Fruit fly (Drosophila melanogaster) whole organism, embryonic: Measurements from ENCODE around the gene bsk.

Source experiments
- ATbp ChIP-seq: fragments of 200-800 bp; sonication (Bioruptor generic); optimal IDR thresholded peaks from 2 replicates; lab custom pipeline; 2017; ENCODE audit warnings: missing biosample characterization, mild to moderate bottlenecking, missing genetic modification characterization, missing genetic modification reagents
- CG11398 ChIP-seq: fragments of 200-800 bp; sonication (Bioruptor generic); optimal IDR thresholded peaks from 2 replicates; lab custom pipeline; 2016; ENCODE audit warnings: missing biosample characterization, missing genetic modification characterization
- CG11695 ChIP-seq: fragments of 200-800 bp; sonication (Bioruptor generic); IDR thresholded peaks from 3 replicates; pipeline ENCODE4 v1.3.6; 2022; ENCODE audit warnings: missing biosample characterization, missing genetic modification characterization
- CG12299 ChIP-seq: fragments of 200-800 bp; sonication (Bioruptor generic); optimal IDR thresholded peaks from 2 replicates; lab custom pipeline; 2018; ENCODE audit warnings: missing biosample characterization, mild to moderate bottlenecking, missing genetic modification characterization
- CG12659 ChIP-seq: fragments of 200-800 bp; sonication (Bioruptor generic); optimal IDR thresholded peaks from 3 replicates; lab custom pipeline; 2017; ENCODE audit warnings: mild to moderate bottlenecking, missing biosample characterization, missing genetic modification reagents, missing genetic modification characterization
- CG12769 ChIP-seq: fragments of 200-800 bp; sonication (Bioruptor generic); optimal IDR thresholded peaks from 2 replicates; lab custom pipeline; 2019; ENCODE audit warnings: missing biosample characterization, mild to moderate bottlenecking, missing genetic modification characterization, moderate library complexity
- CG13123 ChIP-seq: fragments of 200-800 bp; sonication (Bioruptor generic); optimal IDR thresholded peaks from 2 replicates; lab custom pipeline; 2016; ENCODE audit warnings: missing biosample characterization, missing genetic modification characterization
- CG13296 ChIP-seq: fragments of 200-800 bp; sonication (Bioruptor generic); optimal IDR thresholded peaks from 3 replicates; lab custom pipeline; 2018; ENCODE audit warnings: missing biosample characterization, mild to moderate bottlenecking, missing genetic modification characterization
- CG13775 ChIP-seq: fragments of 200-800 bp; sonication (Bioruptor generic); optimal IDR thresholded peaks from 3 replicates; lab custom pipeline; 2017; ENCODE audit warnings: missing biosample characterization, mild to moderate bottlenecking, missing genetic modification characterization
- CG14014 ChIP-seq: fragments of 200-800 bp; sonication (Bioruptor generic); IDR thresholded peaks from 2 replicates; pipeline ENCODE4 v1.3.6; 2022; ENCODE audit warnings: missing biosample characterization, missing genetic modification characterization
- CG14441 ChIP-seq: fragments of 200-800 bp; sonication (Bioruptor generic); IDR thresholded peaks from 2 replicates; pipeline ENCODE4 v1.3.6; 2022; ENCODE audit warnings: missing biosample characterization, missing genetic modification characterization
- CG14860 ChIP-seq: fragments of 200-800 bp; sonication (Bioruptor generic); IDR thresholded peaks from 3 replicates; pipeline ENCODE4 v1.3.6; 2022; ENCODE audit warnings: missing biosample characterization, missing genetic modification characterization; ENCODE audit not compliant: partially characterized antibody
- CG1529 ChIP-seq: fragments of 200-800 bp; sonication (Bioruptor generic); optimal IDR thresholded peaks from 3 replicates; lab custom pipeline; 2018; ENCODE audit warnings: missing biosample characterization, missing genetic modification characterization
- CG1603 ChIP-seq: fragments of 200-800 bp; sonication (Bioruptor generic); optimal IDR thresholded peaks from 2 replicates; lab custom pipeline; 2019; ENCODE audit warnings: missing biosample characterization, mild to moderate bottlenecking, missing genetic modification characterization, moderate library complexity
- CG16779 ChIP-seq: fragments of 200-800 bp; sonication (Bioruptor generic); IDR thresholded peaks from 2 replicates; pipeline ENCODE4 v1.3.6; 2022; ENCODE audit warnings: missing biosample characterization, missing genetic modification characterization
- CG17359 ChIP-seq: fragments of 200-800 bp; sonication (Bioruptor generic); optimal IDR thresholded peaks from 3 replicates; lab custom pipeline; 2018; ENCODE audit warnings: missing biosample characterization, mild to moderate bottlenecking, missing genetic modification characterization, moderate library complexity
- CG17385 ChIP-seq: fragments of 200-800 bp; sonication (Bioruptor generic); optimal IDR thresholded peaks from 3 replicates; lab custom pipeline; 2018; ENCODE audit warnings: missing biosample characterization, mild to moderate bottlenecking, missing genetic modification characterization
- CG17829 ChIP-seq: fragments of 200-800 bp; optimal IDR thresholded peaks from 2 replicates; lab custom pipeline; 2019; ENCODE audit warnings: missing biosample characterization, mild to moderate bottlenecking, missing genetic modification characterization, moderate library complexity
- CG3995 ChIP-seq: fragments of 200-800 bp; sonication (Bioruptor generic); optimal IDR thresholded peaks from 3 replicates; lab custom pipeline; 2016; ENCODE audit warnings: missing biosample characterization, missing genetic modification characterization
- CG7745 ChIP-seq: fragments of 200-800 bp; sonication (Bioruptor generic); optimal IDR thresholded peaks from 2 replicates; lab custom pipeline; 2018; ENCODE audit warnings: missing biosample characterization, mild to moderate bottlenecking, missing genetic modification characterization, moderate library complexity
- CG9932 ChIP-seq: fragments of 200-800 bp; sonication (Bioruptor generic); IDR thresholded peaks from 2 replicates; pipeline ENCODE4 v1.3.6; 2022; ENCODE audit warnings: missing biosample characterization, missing genetic modification characterization
- CHES-1-like ChIP-seq: fragments of 200-800 bp; sonication (Bioruptor generic); optimal IDR thresholded peaks from 2 replicates; lab custom pipeline; 2016; ENCODE audit warnings: missing biosample characterization, missing genetic modification characterization
- Deaf1 ChIP-seq: fragments of 200-800 bp; optimal IDR thresholded peaks from 3 replicates; lab custom pipeline; 2019; ENCODE audit warnings: missing biosample characterization, mild to moderate bottlenecking, missing genetic modification characterization, moderate library complexity
- Dfd ChIP-seq, 2 experiments: fragments of >200 bp; optimal IDR thresholded peaks; 2 replicates each; lab custom pipeline; 2017; ENCODE audit warnings: missing biosample characterization in 2 of 2, missing genetic modification characterization in 2 of 2
- H15 ChIP-seq: fragments of 200-800 bp; sonication (Bioruptor generic); IDR thresholded peaks from 3 replicates; pipeline ENCODE4 v1.3.6; 2022; ENCODE audit warnings: missing biosample characterization, missing genetic modification characterization
- HHEX ChIP-seq: fragments of 200-800 bp; sonication (Bioruptor generic); optimal IDR thresholded peaks from 3 replicates; lab custom pipeline; 2017; ENCODE audit warnings: missing biosample characterization, mild to moderate bottlenecking, missing genetic modification characterization, missing genetic modification reagents
- HLH4C ChIP-seq: fragments of 200-800 bp; sonication (Bioruptor generic); IDR thresholded peaks from 3 replicates; pipeline ENCODE4 v1.3.6; 2022; ENCODE audit warnings: missing biosample characterization, missing genetic modification characterization; ENCODE audit not compliant: partially characterized antibody
- Hmx ChIP-seq: fragments of 200-800 bp; sonication (Bioruptor generic); optimal IDR thresholded peaks from 2 replicates; lab custom pipeline; 2016; ENCODE audit warnings: missing biosample characterization, missing genetic modification characterization
- MESR4 ChIP-seq: fragments of 200-800 bp; sonication (Bioruptor generic); optimal IDR thresholded peaks from 2 replicates; lab custom pipeline; 2018; ENCODE audit warnings: missing biosample characterization, mild to moderate bottlenecking, missing genetic modification characterization, moderate library complexity
- Nf-YA ChIP-seq: fragments of 200-800 bp; sonication (Bioruptor generic); IDR thresholded peaks from 2 replicates; pipeline ENCODE4 v1.3.6; 2022; ENCODE audit warnings: missing biosample characterization, missing genetic modification characterization
- PHDP ChIP-seq: fragments of 200-800 bp; sonication (Bioruptor generic); optimal IDR thresholded peaks from 3 replicates; lab custom pipeline; 2018; ENCODE audit warnings: missing biosample characterization, mild to moderate bottlenecking, missing genetic modification characterization, moderate library complexity
- Scr ChIP-seq: fragments of 200-800 bp; sonication (Bioruptor generic); IDR thresholded peaks from 2 replicates; pipeline ENCODE4 v1.3.6; 2022; ENCODE audit warnings: missing biosample characterization, missing genetic modification characterization; ENCODE audit not compliant: partially characterized antibody
- YL-1 ChIP-seq: fragments of 200-800 bp; sonication (Bioruptor generic); optimal IDR thresholded peaks from 3 replicates; lab custom pipeline; 2017; ENCODE audit warnings: missing biosample characterization, mild to moderate bottlenecking, missing genetic modification characterization
- cwo ChIP-seq: fragments of 200-800 bp; sonication (Bioruptor generic); optimal IDR thresholded peaks from 3 replicates; lab custom pipeline; 2017; ENCODE audit warnings: missing biosample characterization, missing genetic modification characterization, mild to moderate bottlenecking, moderate library complexity, missing genetic modification reagents
- dati ChIP-seq: fragments of 200-800 bp; sonication (Bioruptor generic); IDR thresholded peaks from 2 replicates; pipeline ENCODE4 v1.3.6; 2022; ENCODE audit warnings: missing biosample characterization, missing genetic modification characterization
- jigr1 ChIP-seq: fragments of 200-800 bp; sonication (Bioruptor generic); IDR thresholded peaks from 3 replicates; pipeline ENCODE4 v1.3.6; 2022; ENCODE audit warnings: missing biosample characterization, missing genetic modification characterization
- jing ChIP-seq: fragments of 200-800 bp; sonication (Bioruptor generic); optimal IDR thresholded peaks from 2 replicates; lab custom pipeline; 2018; ENCODE audit warnings: missing biosample characterization, mild to moderate bottlenecking, missing genetic modification characterization
- kni ChIP-seq: fragments of 200-800 bp; sonication (Bioruptor generic); optimal IDR thresholded peaks from 3 replicates; lab custom pipeline; 2017; ENCODE audit warnings: mild to moderate bottlenecking, missing biosample characterization, missing genetic modification reagents, missing genetic modification characterization
- lbe ChIP-seq: fragments of 200-800 bp; sonication (Bioruptor generic); optimal IDR thresholded peaks from 2 replicates; lab custom pipeline; 2016; ENCODE audit warnings: missing biosample characterization, mild to moderate bottlenecking, missing genetic modification characterization
- nerfin-1 ChIP-seq: fragments of 200-800 bp; sonication (Bioruptor generic); optimal IDR thresholded peaks from 3 replicates; lab custom pipeline; 2019; ENCODE audit warnings: missing biosample characterization, mild to moderate bottlenecking, missing genetic modification characterization, moderate library complexity
- oc ChIP-seq: fragments of 200-800 bp; sonication (Bioruptor generic); optimal IDR thresholded peaks from 2 replicates; lab custom pipeline; 2018; ENCODE audit warnings: missing biosample characterization, mild to moderate bottlenecking, missing genetic modification characterization, moderate library complexity
- row ChIP-seq: fragments of 200-800 bp; sonication (Bioruptor generic); IDR thresholded peaks from 3 replicates; pipeline ENCODE4 v1.3.6; 2022; ENCODE audit warnings: missing biosample characterization, missing genetic modification characterization
- sens-2 ChIP-seq: fragments of 200-800 bp; sonication (Bioruptor generic); IDR thresholded peaks from 2 replicates; pipeline ENCODE4 v1.3.6; 2022; ENCODE audit warnings: missing biosample characterization, missing genetic modification characterization
- stc ChIP-seq: fragments of 200-800 bp; sonication (Bioruptor generic); IDR thresholded peaks from 2 replicates; pipeline ENCODE4 v1.3.6; 2022; ENCODE audit warnings: missing biosample characterization, missing genetic modification characterization
- trem ChIP-seq: fragments of 200-800 bp; optimal IDR thresholded peaks from 3 replicates; lab custom pipeline; 2019; ENCODE audit warnings: missing biosample characterization, mild to moderate bottlenecking, missing genetic modification characterization, moderate library complexity
- vnd ChIP-seq: fragments of 200-800 bp; sonication (Bioruptor generic); IDR thresholded peaks from 3 replicates; pipeline ENCODE4 v1.3.6; 2022; ENCODE audit warnings: missing biosample characterization, missing genetic modification characterization; ENCODE audit not compliant: partially characterized antibody
- wdn ChIP-seq: fragments of 200-800 bp; sonication (Bioruptor generic); IDR thresholded peaks from 2 replicates; pipeline ENCODE4 v1.3.6; 2022; ENCODE audit warnings: missing biosample characterization, missing genetic modification characterization
- yki ChIP-seq: fragments of >200 bp; optimal IDR thresholded peaks from 3 replicates; lab custom pipeline; 2018

The bsk gene

dm6 chr2L:10255725-10256158 is 5.4 kb upstream of the bsk start, which contains the start of gene CG5676 (continued):
- TF ChIP-seq YL-1 = peak; percentile 46
- TF ChIP-seq CG1603 (tag; lab: Kevin White, UChicago) = peak; percentile 100
- no peak for TF ChIP-seq CG13296
- no peak for TF ChIP-seq Nf-YA (GFP tag; lab: Robert Waterston, UW)
- peak; percentile 26; the same call in 1 of the 2 replicates for TF ChIP-seq Scr (GFP tag; lab: Robert Waterston, UW)
- TF ChIP-seq CG12659 = peak; percentile 57
- no peak for TF ChIP-seq CG12299 (tag; lab: Kevin White, UChicago)
- no peak for TF ChIP-seq wdn
- TF ChIP-seq CG14014 (GFP tag; lab: Robert Waterston, UW) = no peak
- no peak for TF ChIP-seq vnd (GFP tag; lab: Robert Waterston, UW)
- TF ChIP-seq Hmx = no peak
- no peak for TF ChIP-seq HLH4C (GFP tag; lab: Robert Waterston, UW)
- no peak for TF ChIP-seq oc (tag; lab: Kevin White, UChicago)
- no peak for TF ChIP-seq PHDP (tag; lab: Kevin White, UChicago)
- no peak for TF ChIP-seq CG11695 (GFP tag; lab: Robert Waterston, UW)
- TF ChIP-seq MESR4 (GFP tag; lab: Kevin White, UChicago) = peak; percentile 77
- no peak for TF ChIP-seq H15 (GFP tag; lab: Robert Waterston, UW)
- peak; percentile 78 for TF ChIP-seq CG3995
- TF ChIP-seq Dfd (GFP tag; optimal IDR thresholded peaks at IDR 0.05; lab: Kevin White, UChicago) = no peak
- TF ChIP-seq CG11398 = no peak
- TF ChIP-seq CG16779 = no peak
- no peak for TF ChIP-seq CG14441
- TF ChIP-seq nerfin-1 (tag; lab: Kevin White, UChicago) = peak; percentile 11
- TF ChIP-seq lbe (GFP tag; lab: Kevin White, UChicago) = no peak
- TF ChIP-seq HHEX (GFP tag; lab: Kevin White, UChicago) = no peak
- no peak for TF ChIP-seq jigr1 (GFP tag; lab: Robert Waterston, UW)
- TF ChIP-seq CG13775 = no peak
- TF ChIP-seq CG17359 (tag; lab: Kevin White, UChicago) = no peak
- TF ChIP-seq CG7745 (tag; lab: Kevin White, UChicago) = peak; percentile 36
- no peak for TF ChIP-seq CG17829 (tag; lab: Kevin White, UChicago)
- TF ChIP-seq ATbp (GFP tag; lab: Kevin White, UChicago) = no peak
- no peak for TF ChIP-seq CG13123 (GFP tag; lab: Kevin White, UChicago)
- TF ChIP-seq kni (GFP tag; lab: Kevin White, UChicago) = no peak
- no peak for TF ChIP-seq dati
- TF ChIP-seq CG12769 (tag; lab: Kevin White, UChicago) = no peak
- no peak for TF ChIP-seq sens-2
- TF ChIP-seq CG14860 (GFP tag; lab: Robert Waterston, UW) = no peak
- peak; percentile 50; the same call in 1 of the 3 replicates for TF ChIP-seq row
- TF ChIP-seq CG1529 (GFP tag; lab: Kevin White, UChicago) = no peak
- TF ChIP-seq Deaf1 (tag; lab: Kevin White, UChicago) = no peak
- TF ChIP-seq CG17385 = no peak
- peak; percentile 31 for TF ChIP-seq trem (tag; lab: Kevin White, UChicago)
- no peak for TF ChIP-seq stc
- TF ChIP-seq jing (GFP tag; lab: Kevin White, UChicago) = no peak
- TF ChIP-seq CHES-1-like (GFP tag; lab: Kevin White, UChicago) = no peak
- TF ChIP-seq CG9932 (GFP tag; lab: Robert Waterston, UW) = no peak
- no peak for TF ChIP-seq yki (lab: Kevin White, UChicago)
- no peak for TF ChIP-seq cwo (GFP tag; lab: Kevin White, UChicago)
